Fruit fly (Drosophila melanogaster) whole organism, wandering third instar larva: ENCODE data around the gene CAH9.

Experiments used
- CG32264 ChIP-seq: fragments of 200-800 bp; sonication (Bioruptor generic); optimal IDR thresholded peaks from 2 replicates; lab custom pipeline; 2016; ENCODE audit warnings: missing biosample characterization, missing genetic modification characterization
- Dfd ChIP-seq: fragments of >200 bp; optimal IDR thresholded peaks from 2 replicates; lab custom pipeline; 2017; ENCODE audit warnings: missing biosample characterization, missing genetic modification characterization
- HLH106 ChIP-seq: fragments of 200-800 bp; optimal IDR thresholded peaks from 3 replicates; lab custom pipeline; 2019; ENCODE audit warnings: missing biosample characterization, mild to moderate bottlenecking, missing genetic modification characterization, moderate library complexity
- Hr78 ChIP-seq: fragments of >200 bp; optimal IDR thresholded peaks from 2 replicates; lab custom pipeline; 2017; ENCODE audit warnings: missing biosample characterization, missing genetic modification characterization
- Myc ChIP-seq: fragments of >200 bp; optimal IDR thresholded peaks from 2 replicates; lab custom pipeline; 2017
- Sp1 ChIP-seq: fragments of 200-800 bp; sonication (Bioruptor generic); optimal IDR thresholded peaks from 3 replicates; lab custom pipeline; 2019; ENCODE audit warnings: missing biosample characterization, mild to moderate bottlenecking, missing genetic modification characterization, moderate library complexity
- Vsx2 ChIP-seq: fragments of 200-300, 225-300 bp; sonication (Bioruptor generic); optimal IDR thresholded peaks from 2 replicates; lab custom pipeline; 2018; ENCODE audit warnings: missing biosample characterization, missing genetic modification characterization; ENCODE audit not compliant: partially characterized antibody
- dl ChIP-seq, 2 experiments: fragments of 175-275, 200-275 bp in 1 of 2; fragments of 200-275 bp in 1 of 2; sonication (Bioruptor generic); optimal IDR thresholded peaks; lab custom pipeline; 2018; ENCODE audit warnings: mild to moderate bottlenecking in 2 of 2, missing biosample characterization in 2 of 2, missing genetic modification characterization in 2 of 2, moderate library complexity in 2 of 2; ENCODE audit not compliant: partially characterized antibody in 2 of 2, insufficient read depth in 1 of 2
- h ChIP-seq: fragments of 200-800 bp; sonication (Bioruptor generic); optimal IDR thresholded peaks from 3 replicates; lab custom pipeline; 2016; ENCODE audit warnings: missing biosample characterization, mild to moderate bottlenecking, missing genetic modification characterization
- pan ChIP-seq: fragments of >200 bp; optimal IDR thresholded peaks from 2 replicates; lab custom pipeline; 2017
- psq ChIP-seq: fragments of 200-800 bp; sonication (Bioruptor generic); optimal IDR thresholded peaks from 3 replicates; lab custom pipeline; 2017; ENCODE audit warnings: missing biosample characterization, mild to moderate bottlenecking, missing genetic modification characterization, moderate library complexity

- no peak for TF ChIP-seq Vsx2
- no peak for TF ChIP-seq Sp1 (GFP tag; lab: Kevin White, UChicago)
- TF ChIP-seq psq (GFP tag; lab: Kevin White, UChicago): no peak
- TF ChIP-seq h (GFP tag; lab: Kevin White, UChicago): no peak
- no peak for TF ChIP-seq HLH106
- no peak for TF ChIP-seq pan (lab: Kevin White, UChicago)
- no peak for TF ChIP-seq Hr78
- no peak for TF ChIP-seq CG32264 (GFP tag; lab: Kevin White, UChicago)
- TF ChIP-seq Myc (lab: Kevin White, UChicago): no peak
- TF ChIP-seq Dfd: no peak
- TF ChIP-seq dl (GFP tag; optimal IDR thresholded peaks at IDR 0.05; lab: Kevin White, UChicago; ENCODE audit: insufficient read depth in 1 of 2, partially characterized antibody in 2 of 2): no peak
Observed at dm6 chr3R:27148812-27149769, 43.1 kb upstream of the CAH9 start.
